Worm (Caenorhabditis elegans) whole organism, L4 larva: ENCODE data around the gene F40F8.11.

Source experiments
- F37D6.2 ChIP-seq: sonication (generic microtip); optimal IDR thresholded peaks from 2 replicates; lab custom pipeline; 2016; ENCODE audit warnings: mild to moderate bottlenecking, missing genetic modification characterization, missing compliant biosample characterization
- R02D3.7 ChIP-seq: fragments of 150-350 bp; sonication (generic microtip); optimal IDR thresholded peaks from 3 replicates; lab custom pipeline; 2014; ENCODE audit warnings: missing biosample characterization, missing genetic modification characterization
- T26A8.4 ChIP-seq: fragments of 200-800 bp; sonication (Bioruptor generic); IDR thresholded peaks from 2 replicates; pipeline ENCODE4 v1.3.6; 2022; ENCODE audit warnings: missing genetic modification characterization, missing compliant biosample characterization
- Y105C5A.15 ChIP-seq: fragments of 200-800 bp; sonication (Bioruptor generic); IDR thresholded peaks from 2 replicates; pipeline ENCODE4 v1.3.6; 2022; ENCODE audit warnings: missing genetic modification characterization, missing compliant biosample characterization
- Y48G9A.11 ChIP-seq: fragments of 200-800 bp; sonication (Bioruptor generic); IDR thresholded peaks from 2 replicates; pipeline ENCODE4 v1.3.6; 2022; ENCODE audit warnings: missing genetic modification reagents, missing genetic modification characterization, missing compliant biosample characterization
- Y75B8A.6 ChIP-seq: fragments of 200-800 bp; sonication (Bioruptor generic); IDR thresholded peaks from 2 replicates; pipeline ENCODE4 v1.3.6; 2022; ENCODE audit warnings: missing genetic modification reagents, missing genetic modification characterization, missing compliant biosample characterization
- ZK337.2 ChIP-seq: fragments of 200-800 bp; sonication (Bioruptor generic); IDR thresholded peaks from 2 replicates; pipeline ENCODE4 v1.3.6; 2022; ENCODE audit warnings: missing genetic modification reagents, missing genetic modification characterization, missing compliant biosample characterization
- ZK546.5 ChIP-seq, 2 experiments: sonication (generic microtip); optimal IDR thresholded peaks; 2 replicates each; lab custom pipeline; 2017; ENCODE audit warnings: missing biosample characterization in 2 of 2, missing genetic modification characterization in 2 of 2
- arid-1 ChIP-seq: fragments of 200-800 bp; sonication (Bioruptor generic); conservative IDR thresholded peaks from 2 replicates; pipeline ENCODE4 v1.3.6; 2022; ENCODE audit warnings: missing genetic modification reagents, missing genetic modification characterization, missing compliant biosample characterization
- attf-4 ChIP-seq: sonication (generic microtip); optimal IDR thresholded peaks from 3 replicates; lab custom pipeline; 2017; ENCODE audit warnings: missing biosample characterization, missing genetic modification characterization
- cey-2 ChIP-seq: sonication (generic microtip); optimal IDR thresholded peaks from 3 replicates; lab custom pipeline; 2017; ENCODE audit warnings: missing genetic modification characterization, mild to moderate bottlenecking, missing compliant biosample characterization, antibody characterized with exemption, borderline replicate concordance; ENCODE audit not compliant: insufficient read depth
- daf-19 ChIP-seq: fragments of 200-800 bp; sonication (Bioruptor generic); conservative IDR thresholded peaks from 2 replicates; pipeline ENCODE4 v1.3.6; 2022; ENCODE audit warnings: missing genetic modification characterization, missing compliant biosample characterization
- dpl-1 ChIP-seq: fragments of 150-350 bp; optimal IDR thresholded peaks from 2 replicates; lab custom pipeline; 2014; ENCODE audit warnings: missing biosample characterization, missing genetic modification reagents, missing genetic modification characterization
- duxl-1 ChIP-seq: sonication (generic microtip); optimal IDR thresholded peaks from 2 replicates; lab custom pipeline; 2016; ENCODE audit warnings: mild to moderate bottlenecking, missing genetic modification characterization, moderate library complexity, missing compliant biosample characterization; ENCODE audit not compliant: poor library complexity
- egl-43 ChIP-seq: fragments of 200-800 bp; sonication (Bioruptor generic); IDR thresholded peaks from 2 replicates; pipeline ENCODE4 v1.3.6; 2022; ENCODE audit warnings: missing genetic modification reagents, missing genetic modification characterization, missing compliant biosample characterization
- fos-1 ChIP-seq: fragments of 150-350 bp; optimal IDR thresholded peaks from 2 replicates; lab custom pipeline; 2014; ENCODE audit warnings: missing biosample characterization, missing genetic modification characterization
- hlh-11 ChIP-seq: fragments of 200-800 bp; sonication (Bioruptor generic); optimal IDR thresholded peaks from 2 replicates; lab custom pipeline; 2018; ENCODE audit warnings: mild to moderate bottlenecking, missing genetic modification characterization, missing compliant biosample characterization
- hlh-30 ChIP-seq: sonication (generic microtip); optimal IDR thresholded peaks from 2 replicates; lab custom pipeline; 2017; ENCODE audit warnings: antibody characterized with exemption, mild to moderate bottlenecking, missing genetic modification characterization, missing compliant biosample characterization; ENCODE audit not compliant: insufficient read depth
- hmg-1.1 ChIP-seq: fragments of 200-800 bp; sonication (Bioruptor generic); IDR thresholded peaks from 2 replicates; pipeline ENCODE4 v1.3.6; 2022; ENCODE audit warnings: missing genetic modification reagents, missing genetic modification characterization, missing compliant biosample characterization
- lin-13 ChIP-seq: fragments of 150-350 bp; optimal IDR thresholded peaks from 2 replicates; lab custom pipeline; 2014; ENCODE audit warnings: missing biosample characterization, missing genetic modification reagents, missing genetic modification characterization
- lin-15B ChIP-seq: fragments of 150-350 bp; sonication (generic microtip); optimal IDR thresholded peaks from 3 replicates; lab custom pipeline; 2014; ENCODE audit warnings: missing biosample characterization, missing genetic modification characterization
- lin-39 ChIP-seq: fragments of 150-350 bp; optimal IDR thresholded peaks from 2 replicates; lab custom pipeline; 2014; ENCODE audit warnings: missing biosample characterization, missing genetic modification reagents, missing genetic modification characterization
- lsy-2 ChIP-seq, 2 experiments: fragments of 150-350 bp in 1 of 2; sonication (generic microtip) in 1 of 2; optimal IDR thresholded peaks; 2 replicates each; lab custom pipeline; 2014 to 2017; ENCODE audit warnings: missing biosample characterization in 2 of 2, missing genetic modification characterization in 2 of 2
- madf-5 ChIP-seq, 2 experiments: fragments of 200-800 bp; sonication (Bioruptor generic); IDR thresholded peaks; 2 replicates each; pipeline ENCODE4 v1.3.6; 2022; ENCODE audit warnings: missing compliant biosample characterization in 2 of 2, missing genetic modification characterization in 2 of 2
- mdt-29 ChIP-seq: fragments of 200-800 bp; sonication (Bioruptor generic); IDR thresholded peaks from 2 replicates; pipeline ENCODE4 v1.3.6; 2022; ENCODE audit warnings: missing genetic modification reagents, missing genetic modification characterization, missing compliant biosample characterization
- mxl-3 ChIP-seq: fragments of 200-800 bp; sonication (Bioruptor generic); optimal IDR thresholded peaks from 2 replicates; lab custom pipeline; 2018; ENCODE audit warnings: mild to moderate bottlenecking, missing genetic modification characterization, missing compliant biosample characterization
- nhr-102 ChIP-seq: sonication (generic microtip); optimal IDR thresholded peaks from 2 replicates; lab custom pipeline; 2016; ENCODE audit warnings: mild to moderate bottlenecking, missing genetic modification characterization, moderate library complexity, missing compliant biosample characterization
- nhr-11 ChIP-seq: fragments of 150-350 bp; optimal IDR thresholded peaks from 2 replicates; lab custom pipeline; 2014; ENCODE audit warnings: missing biosample characterization, missing genetic modification characterization
- nhr-28 ChIP-seq: fragments of 150-350 bp; optimal IDR thresholded peaks from 2 replicates; lab custom pipeline; 2014; ENCODE audit warnings: missing biosample characterization, missing genetic modification characterization
- nhr-41 ChIP-seq: fragments of 200-800 bp; sonication (Bioruptor generic); IDR thresholded peaks from 2 replicates; pipeline ENCODE4 v1.3.6; 2022; ENCODE audit warnings: missing genetic modification reagents, missing genetic modification characterization, missing compliant biosample characterization
- nhr-42 ChIP-seq: fragments of 200-800 bp; sonication (Bioruptor generic); IDR thresholded peaks from 2 replicates; pipeline ENCODE4 v1.3.6; 2022; ENCODE audit warnings: missing genetic modification characterization, missing compliant biosample characterization
- nhr-77 ChIP-seq: fragments of 150-350 bp; optimal IDR thresholded peaks from 2 replicates; lab custom pipeline; 2014; ENCODE audit warnings: missing biosample characterization, missing genetic modification characterization
- php-3 ChIP-seq: fragments of 200-800 bp; sonication (Bioruptor generic); IDR thresholded peaks from 2 replicates; pipeline ENCODE4 v1.3.6; 2022; ENCODE audit warnings: missing genetic modification reagents, missing genetic modification characterization, missing compliant biosample characterization
- sdz-12 ChIP-seq: fragments of 200-800 bp; sonication (Bioruptor generic); optimal IDR thresholded peaks from 2 replicates; lab custom pipeline; 2018; ENCODE audit warnings: mild to moderate bottlenecking, missing genetic modification characterization, missing compliant biosample characterization
- spr-1 ChIP-seq: sonication (generic microtip); optimal IDR thresholded peaks from 2 replicates; lab custom pipeline; 2016; ENCODE audit warnings: mild to moderate bottlenecking, missing genetic modification characterization, missing compliant biosample characterization
- spr-3 ChIP-seq: fragments of 200-800 bp; sonication (Bioruptor generic); optimal IDR thresholded peaks from 2 replicates; lab custom pipeline; 2018; ENCODE audit warnings: mild to moderate bottlenecking, missing genetic modification characterization, missing compliant biosample characterization
- tag-97 ChIP-seq: fragments of 200-800 bp; sonication (Bioruptor generic); IDR thresholded peaks from 2 replicates; pipeline ENCODE4 v1.3.6; 2022; ENCODE audit warnings: missing genetic modification characterization, missing compliant biosample characterization
- unc-62 ChIP-seq, 3 experiments: fragments of 150-350 bp in 1 of 3; sonication (generic microtip); optimal IDR thresholded peaks in 2 of 3; peaks in 1 of 3; 1 replicate in 1 of 3; 2 replicates in 2 of 3; lab custom pipeline; 2014 to 2017; ENCODE audit warnings: missing biosample characterization in 3 of 3, missing genetic modification characterization in 3 of 3, missing genetic modification reagents in 3 of 3, missing genotype in 1 of 3
- zag-1 ChIP-seq: fragments of 150-350 bp; optimal IDR thresholded peaks from 2 replicates; lab custom pipeline; 2014; ENCODE audit warnings: missing biosample characterization, missing genetic modification characterization
- zfp-2 ChIP-seq: sonication (generic microtip); optimal IDR thresholded peaks from 2 replicates; lab custom pipeline; 2016; ENCODE audit warnings: mild to moderate bottlenecking, missing genetic modification characterization, missing compliant biosample characterization
- zfp-3 ChIP-seq: fragments of 200-800 bp; sonication (Bioruptor generic); conservative IDR thresholded peaks from 2 replicates; pipeline ENCODE4 v1.3.6; 2022; ENCODE audit warnings: missing genetic modification reagents, missing genetic modification characterization, missing compliant biosample characterization
- zip-2 ChIP-seq: fragments of 150-350 bp; optimal IDR thresholded peaks from 2 replicates; lab custom pipeline; 2014; ENCODE audit warnings: missing biosample characterization, missing genetic modification characterization

F40F8.11 gene

ce11 chrII:11132542-11132941 is at the start of gene F40F8.11 (continued):
- no peak for TF ChIP-seq Y75B8A.6 (GFP tag; lab: Robert Waterston, UW)
- TF ChIP-seq R02D3.7 (tag; lab: Kevin White, UChicago) = no peak
- TF ChIP-seq php-3 (GFP tag; lab: Robert Waterston, UW) = no peak
- no peak for TF ChIP-seq nhr-41 (GFP tag; lab: Robert Waterston, UW)
- no peak for TF ChIP-seq lin-15B (tag; lab: Kevin White, UChicago)
- no peak for TF ChIP-seq nhr-42 (GFP tag; lab: Robert Waterston, UW)
- TF ChIP-seq attf-4 = no peak
- TF ChIP-seq hlh-11 (tag; lab: Kevin White, UChicago) = no peak
- TF ChIP-seq madf-5 (GFP tag; IDR thresholded peaks at IDR 0.05; lab: Robert Waterston, UW) = no peak
- peak in 1 of 2 experiments; percentile 82 for TF ChIP-seq lsy-2 (tag; optimal IDR thresholded peaks at IDR 0.05; lab: Kevin White, UChicago)
- no peak for TF ChIP-seq zfp-3 (GFP tag; lab: Robert Waterston, UW)
- no peak for TF ChIP-seq sdz-12
- TF ChIP-seq spr-1 (tag; lab: Kevin White, UChicago) = no peak
- no peak for TF ChIP-seq ZK546.5 (tag; optimal IDR thresholded peaks at IDR 0.05; lab: Kevin White, UChicago)
- no peak for TF ChIP-seq fos-1 (tag; lab: Kevin White, UChicago)
- no peak for TF ChIP-seq duxl-1 (tag; lab: Kevin White, UChicago)
- TF ChIP-seq mdt-29 (GFP tag; lab: Robert Waterston, UW) = no peak
- peak; percentile 23 for TF ChIP-seq nhr-77 (tag; lab: Kevin White, UChicago)
- peak; percentile 11 for TF ChIP-seq nhr-102 (tag; lab: Kevin White, UChicago)
- TF ChIP-seq arid-1 (GFP tag; lab: Robert Waterston, UW) = no peak
- TF ChIP-seq ZK337.2 (GFP tag; lab: Robert Waterston, UW) = no peak
- TF ChIP-seq egl-43 (GFP tag; lab: Robert Waterston, UW) = no peak
- no peak for TF ChIP-seq hmg-1.1
- TF ChIP-seq daf-19 (GFP tag; lab: Robert Waterston, UW) = no peak
- TF ChIP-seq spr-3 (GFP tag; lab: Kevin White, UChicago) = no peak
- TF ChIP-seq zfp-2 (tag; lab: Kevin White, UChicago) = no peak
- no peak for TF ChIP-seq zag-1 (tag; lab: Kevin White, UChicago)
- TF ChIP-seq Y105C5A.15 (GFP tag; lab: Robert Waterston, UW) = no peak
- peak; percentile 86 for TF ChIP-seq dpl-1 (GFP tag; lab: Kevin White, UChicago)
- no peak for TF ChIP-seq nhr-11 (tag; lab: Kevin White, UChicago)
- no peak for TF ChIP-seq Y48G9A.11 (GFP tag; lab: Robert Waterston, UW)
- TF ChIP-seq T26A8.4 = no peak
- TF ChIP-seq tag-97 = no peak
- peak; percentile 1 for TF ChIP-seq nhr-28 (tag; lab: Kevin White, UChicago)
- TF ChIP-seq lin-13 (GFP tag; lab: Kevin White, UChicago) = no peak
- TF ChIP-seq F37D6.2 = no peak
- TF ChIP-seq cey-2 (tag; lab: Kevin White, UChicago) = no peak
- no peak for TF ChIP-seq zip-2
- TF ChIP-seq lin-39 (tag; lab: Kevin White, UChicago) = no peak
- no peak for TF ChIP-seq unc-62 (GFP tag; optimal IDR thresholded peaks at IDR 0.05 in 1 of 2; lab: Kevin White, UChicago)
- TF ChIP-seq unc-62 (tag; optimal IDR thresholded peaks at IDR 0.05; lab: Kevin White, UChicago) = no peak
- no peak for TF ChIP-seq mxl-3
- peak; percentile 25 for TF ChIP-seq hlh-30 (tag; lab: Kevin White, UChicago)
- TF ChIP-seq, all 104 proteins: peak for 12
